Fruit fly (Drosophila melanogaster): Measurements from ENCODE around the gene Rpt6.

Gene Rpt6

DNA sequence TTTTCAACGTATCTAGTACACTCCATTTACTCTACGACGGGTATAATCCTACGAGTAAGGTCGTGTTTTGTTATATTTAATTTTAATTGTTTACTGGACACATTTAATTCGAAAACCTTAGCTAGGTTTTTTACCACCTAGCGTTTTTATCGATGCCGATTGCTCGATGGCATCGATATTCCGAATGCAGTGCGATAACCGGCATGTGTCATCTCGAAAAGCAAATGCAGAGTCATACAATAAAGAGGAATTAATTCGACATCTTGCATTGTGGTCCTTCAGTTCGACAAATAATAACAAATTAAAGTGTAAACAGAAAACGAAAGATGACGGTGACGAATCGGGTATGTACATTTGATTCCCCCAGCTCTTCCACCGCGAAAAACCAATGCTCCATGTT, at the start of gene Rpt6:
Rpt6 (plus strand) TSS at position 201 of the 400 bp plus-strand sequence.
- no peak for TF ChIP-seq Rel (GFP tag; optimal IDR thresholded peaks at IDR 0.05)
- peak; percentile 0 for TF ChIP-seq Rel (tag; optimal IDR thresholded peaks at IDR 0.05)
- no peak for TF ChIP-seq psq (GFP tag; optimal IDR thresholded peaks at IDR 0.05)
- peak; percentile 5 for TF ChIP-seq h (GFP tag; optimal IDR thresholded peaks at IDR 0.05)
- TF ChIP-seq Jra (GFP tag; optimal IDR thresholded peaks at IDR 0.05), result peak; percentile 11

DNA sequence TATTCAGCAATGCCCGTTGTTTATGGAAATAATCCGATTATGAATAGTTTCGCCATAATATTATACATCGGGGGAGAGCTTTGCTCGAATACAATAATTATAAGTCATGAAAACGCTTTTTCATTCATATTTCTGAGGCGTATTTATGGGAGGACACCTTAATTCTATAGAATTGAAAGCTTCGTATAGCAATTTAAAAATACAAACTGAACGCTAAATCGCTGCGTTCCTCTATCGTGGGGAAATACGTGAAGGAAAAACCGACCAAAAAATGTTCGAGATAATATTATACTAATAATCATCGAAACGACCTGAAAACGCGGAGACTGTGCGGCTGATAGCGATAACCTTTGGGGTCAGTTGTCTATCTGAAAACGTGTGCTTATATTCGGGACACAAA, 39.4 kb upstream of the Rpt6 start:
- TF ChIP-seq GATAd (GFP tag; optimal IDR thresholded peaks at IDR 0.05) (no peak), Rel (GFP tag; optimal IDR thresholded peaks at IDR 0.05) (no peak), Rel (tag; optimal IDR thresholded peaks at IDR 0.05) (peak; percentile 35), ey (GFP tag; optimal IDR thresholded peaks at IDR 0.05) (no peak), Jra (GFP tag; optimal IDR thresholded peaks at IDR 0.05) (no peak), tai (GFP tag; optimal IDR thresholded peaks at IDR 0.05) (no peak)

- no peak for TF ChIP-seq Rel (GFP tag; optimal IDR thresholded peaks at IDR 0.05)
- TF ChIP-seq Rel (tag; optimal IDR thresholded peaks at IDR 0.05), result no peak
- peak in 1 of 2 experiments; percentile 1 for TF ChIP-seq foxo (GFP tag; optimal IDR thresholded peaks at IDR 0.05)
- no peak for TF ChIP-seq CrebA (GFP tag; optimal IDR thresholded peaks at IDR 0.05; ENCODE audit: borderline replicate concordance)
Measured at dm6 chrX:21279311-21279890, 36.5 kb upstream of the Rpt6 start.

dm6 chrX:21280629-21281028, 35.2 kb upstream of the Rpt6 start:
- TF ChIP-seq Hr78 (GFP tag; optimal IDR thresholded peaks at IDR 0.05), result no peak
- no peak for TF ChIP-seq fru (GFP tag; optimal IDR thresholded peaks at IDR 0.05)
- TF ChIP-seq foxo (GFP tag; optimal IDR thresholded peaks at IDR 0.05), result peak in 1 of 2 experiments; percentile 6
- no peak for TF ChIP-seq sage (GFP tag; optimal IDR thresholded peaks at IDR 0.05)
- peak; percentile 30 for TF ChIP-seq ey (GFP tag; optimal IDR thresholded peaks at IDR 0.05)
- no peak for TF ChIP-seq CrebA (GFP tag; optimal IDR thresholded peaks at IDR 0.05; ENCODE audit: borderline replicate concordance)
- peak; percentile 32 for TF ChIP-seq brk (GFP tag; optimal IDR thresholded peaks at IDR 0.05)
- TF ChIP-seq h (GFP tag; optimal IDR thresholded peaks at IDR 0.05), result peak; percentile 21
- TF ChIP-seq Sp1 (GFP tag; optimal IDR thresholded peaks at IDR 0.05), result peak; percentile 36
- no peak for TF ChIP-seq CG9705 (GFP tag; optimal IDR thresholded peaks at IDR 0.05)
- no peak for TF ChIP-seq OdsH (GFP tag; optimal IDR thresholded peaks at IDR 0.05)
- TF ChIP-seq Myc (optimal IDR thresholded peaks at IDR 0.05), result no peak
- TF ChIP-seq dl (GFP tag; optimal IDR thresholded peaks at IDR 0.05; ENCODE audit: insufficient read depth in 1 of 2, partially characterized antibody in 2 of 2), result no peak
- TF ChIP-seq dmrt93B (GFP tag; optimal IDR thresholded peaks at IDR 0.05), result no peak
- TF ChIP-seq tai (GFP tag; optimal IDR thresholded peaks at IDR 0.05), result peak; percentile 50

DNA sequence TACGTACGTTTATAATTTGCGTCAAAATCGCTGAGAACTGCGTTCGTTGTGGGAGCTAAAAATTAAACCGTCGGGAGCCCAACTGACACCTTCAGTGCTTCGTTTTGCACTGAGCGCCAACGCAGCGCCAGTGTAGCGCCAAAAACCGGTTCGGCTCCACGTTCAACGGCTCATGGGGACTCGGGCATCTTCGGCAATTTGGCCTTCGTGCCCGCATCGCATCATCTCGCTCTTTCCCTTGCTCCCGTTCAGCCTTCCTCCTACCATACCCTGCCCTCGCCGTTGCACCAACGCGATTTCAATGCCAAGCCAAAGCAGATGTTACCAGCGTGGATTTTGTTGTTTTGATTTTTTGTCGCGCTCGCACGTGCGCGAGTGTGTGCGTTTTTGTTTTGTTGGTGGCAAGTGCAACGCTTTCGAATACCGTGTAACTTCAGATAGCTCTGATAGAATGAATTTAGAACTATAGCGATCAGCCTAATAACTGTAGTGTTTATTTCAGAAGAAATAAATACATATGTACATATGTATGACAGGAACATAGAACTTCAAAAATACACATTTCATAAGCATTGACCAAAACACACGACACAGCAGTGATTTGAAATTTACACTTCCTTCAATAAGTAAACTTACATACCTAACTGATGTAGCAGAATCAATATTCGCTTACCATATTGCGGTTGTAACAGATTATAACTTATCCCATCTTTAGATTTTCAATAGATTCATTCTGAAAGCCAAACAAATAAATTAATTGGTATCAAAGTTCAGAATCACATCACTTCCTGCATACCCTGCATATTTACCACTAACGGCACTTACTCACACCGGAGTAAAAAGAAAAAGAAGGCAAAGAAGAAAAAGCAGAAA, 34.6 kb upstream of the Rpt6 start, which contains the start of gene Mnr:
Mnr (minus strand) TSS at position 133 of the 873 bp plus-strand sequence.
- TF ChIP-seq woc (GFP tag; optimal IDR thresholded peaks at IDR 0.05), result peak; percentile 54
- no peak for TF ChIP-seq usp (GFP tag; optimal IDR thresholded peaks at IDR 0.05)
- TF ChIP-seq Hnf4 (GFP tag; optimal IDR thresholded peaks at IDR 0.05), result peak; percentile 49
- TF ChIP-seq HLH106 (tag; optimal IDR thresholded peaks at IDR 0.05), result peak; percentile 12
- no peak for TF ChIP-seq CG32264 (GFP tag; optimal IDR thresholded peaks at IDR 0.05)
- TF ChIP-seq sv (GFP tag; optimal IDR thresholded peaks at IDR 0.05), result no peak
- TF ChIP-seq N (GFP tag; optimal IDR thresholded peaks at IDR 0.05), result no peak
- no peak for TF ChIP-seq CG9705 (GFP tag; optimal IDR thresholded peaks at IDR 0.05)
- TF ChIP-seq dmrt93B (GFP tag; optimal IDR thresholded peaks at IDR 0.05), result peak; percentile 27
- TF ChIP-seq foxo (GFP tag; optimal IDR thresholded peaks at IDR 0.05), result peak in 1 of 2 experiments; percentile 16
- peak; percentile 82 for TF ChIP-seq CrebA (GFP tag; optimal IDR thresholded peaks at IDR 0.05; ENCODE audit: borderline replicate concordance)
- TF ChIP-seq h (GFP tag; optimal IDR thresholded peaks at IDR 0.05), result peak; percentile 25
- TF ChIP-seq rgr (GFP tag; optimal IDR thresholded peaks at IDR 0.05), result peak; percentile 15
- peak; percentile 9 for TF ChIP-seq OdsH (GFP tag; optimal IDR thresholded peaks at IDR 0.05)
- TF ChIP-seq jim (GFP tag; optimal IDR thresholded peaks at IDR 0.05), result peak; percentile 6
- peak; percentile 48 for TF ChIP-seq Dif (GFP tag; optimal IDR thresholded peaks at IDR 0.05; ENCODE audit: partially characterized antibody)
- peak; percentile 75 for TF ChIP-seq pan (optimal IDR thresholded peaks at IDR 0.05)
- no peak for TF ChIP-seq Hr78 (GFP tag; optimal IDR thresholded peaks at IDR 0.05)
- TF ChIP-seq psq (GFP tag; optimal IDR thresholded peaks at IDR 0.05), result peak; percentile 10
- TF ChIP-seq Rel (GFP tag; optimal IDR thresholded peaks at IDR 0.05), result no peak
- TF ChIP-seq Rel (tag; optimal IDR thresholded peaks at IDR 0.05), result peak; percentile 74
- no peak for TF ChIP-seq GATAd (GFP tag; optimal IDR thresholded peaks at IDR 0.05)

Data from whole organism, wandering third instar larva.